Fruit fly (Drosophila melanogaster) whole organism, adult: ENCODE measurements around the gene CG42809.

ENCODE experiments used
- CG11617 ChIP-seq: fragments of 200-800 bp; sonication (Bioruptor generic); optimal IDR thresholded peaks from 2 replicates; lab custom pipeline; 2017; ENCODE audit warnings: mild to moderate bottlenecking, missing biosample characterization, missing genetic modification reagents, missing genetic modification characterization
- CG12768 ChIP-seq: fragments of 200-800 bp; sonication (Bioruptor generic); optimal IDR thresholded peaks from 2 replicates; lab custom pipeline; 2017; ENCODE audit warnings: missing biosample characterization, missing genetic modification characterization, mild to moderate bottlenecking, moderate library complexity, missing genetic modification reagents
- CG14711 ChIP-seq: fragments of 200-800 bp; sonication (Bioruptor generic); optimal IDR thresholded peaks from 2 replicates; lab custom pipeline; 2018; ENCODE audit warnings: missing biosample characterization, mild to moderate bottlenecking, missing genetic modification characterization, moderate library complexity
- CG1620 ChIP-seq: fragments of 200-800 bp; sonication (Bioruptor generic); optimal IDR thresholded peaks from 2 replicates; lab custom pipeline; 2016; ENCODE audit warnings: missing biosample characterization, missing genetic modification characterization
- CG33017 ChIP-seq: fragments of 200-800 bp; sonication (Bioruptor generic); optimal IDR thresholded peaks from 2 replicates; lab custom pipeline; 2018; ENCODE audit warnings: missing biosample characterization, mild to moderate bottlenecking, missing genetic modification characterization, moderate library complexity
- CG5204 ChIP-seq: fragments of 200-800 bp; sonication (Bioruptor generic); optimal IDR thresholded peaks from 2 replicates; lab custom pipeline; 2016; ENCODE audit warnings: missing biosample characterization, missing genetic modification characterization
- CG7045 ChIP-seq: fragments of 200-800 bp; sonication (Bioruptor generic); optimal IDR thresholded peaks from 2 replicates; lab custom pipeline; 2017; ENCODE audit warnings: missing biosample characterization, mild to moderate bottlenecking, missing genetic modification characterization
- CG7101 ChIP-seq: fragments of 200-800 bp; sonication (Bioruptor generic); optimal IDR thresholded peaks from 2 replicates; lab custom pipeline; 2018; ENCODE audit warnings: missing biosample characterization, mild to moderate bottlenecking, missing genetic modification characterization, moderate library complexity
- Clk ChIP-seq: fragments of 200-800 bp; sonication (Bioruptor generic); optimal IDR thresholded peaks from 2 replicates; lab custom pipeline; 2017; ENCODE audit warnings: missing biosample characterization, missing genetic modification characterization
- Crg-1 ChIP-seq: fragments of 200-800 bp; sonication (Bioruptor generic); optimal IDR thresholded peaks from 2 replicates; lab custom pipeline; 2016; ENCODE audit warnings: missing biosample characterization, missing genetic modification characterization
- Hr96 ChIP-seq: fragments of 200-800 bp; sonication (Bioruptor generic); optimal IDR thresholded peaks from 2 replicates; lab custom pipeline; 2016; ENCODE audit warnings: missing biosample characterization, missing genetic modification characterization
- Mnt ChIP-seq: fragments of 200-800 bp; sonication (Bioruptor generic); optimal IDR thresholded peaks from 2 replicates; lab custom pipeline; 2016; ENCODE audit warnings: missing biosample characterization, mild to moderate bottlenecking, missing genetic modification characterization
- cic ChIP-seq: fragments of 200-800 bp; sonication (Bioruptor generic); optimal IDR thresholded peaks from 2 replicates; lab custom pipeline; 2017; ENCODE audit warnings: missing biosample characterization, mild to moderate bottlenecking, missing genetic modification characterization, moderate library complexity
- cnc ChIP-seq, 2 experiments: fragments of >200 bp; optimal IDR thresholded peaks; 2 replicates each; lab custom pipeline; 2017
- kay ChIP-seq: fragments of 200-800 bp; sonication (Bioruptor generic); peaks from one replicate; lab custom pipeline; 2016; ENCODE audit warnings: missing biosample characterization, missing genetic modification characterization, borderline replicate concordance
- ovo ChIP-seq: fragments of 200-800 bp; sonication (Bioruptor generic); optimal IDR thresholded peaks from 2 replicates; lab custom pipeline; 2016; ENCODE audit warnings: missing biosample characterization, missing genetic modification characterization
- pad ChIP-seq: fragments of 200-800 bp; sonication (Bioruptor generic); optimal IDR thresholded peaks from 3 replicates; lab custom pipeline; 2017; ENCODE audit warnings: missing biosample characterization, missing genetic modification characterization, mild to moderate bottlenecking, moderate library complexity, missing genetic modification reagents
- tj ChIP-seq: fragments of 200-800 bp; sonication (Bioruptor generic); optimal IDR thresholded peaks from 3 replicates; lab custom pipeline; 2017; ENCODE audit warnings: missing biosample characterization, mild to moderate bottlenecking, missing genetic modification characterization, moderate library complexity
- toe ChIP-seq: fragments of 200-800 bp; sonication (Bioruptor generic); optimal IDR thresholded peaks from 2 replicates; lab custom pipeline; 2016; ENCODE audit warnings: missing biosample characterization, missing genetic modification characterization

CG42809 gene

DNA sequence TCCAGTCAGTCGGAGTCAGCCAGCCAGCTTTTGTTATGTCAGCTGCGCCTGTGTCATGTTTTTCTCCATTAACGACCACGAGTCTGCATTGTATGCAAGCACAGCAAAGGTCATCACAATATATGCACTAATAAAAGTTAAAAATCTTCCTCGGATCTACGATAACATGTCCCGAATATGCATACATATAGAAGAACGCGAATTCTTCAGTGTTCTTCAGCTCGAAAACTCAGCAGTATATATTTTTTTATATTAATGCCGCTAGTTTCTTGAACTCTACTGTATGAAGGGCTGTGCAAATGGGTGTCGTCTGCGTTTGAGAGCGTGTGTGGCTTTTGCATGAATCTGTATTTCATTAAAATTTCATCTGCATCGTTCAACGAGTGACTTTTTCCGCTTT, 25.0 kb downstream of the CG42809 start:
- TF ChIP-seq toe (GFP tag; lab: Kevin White, UChicago) (no peak), CG14711 (no peak), kay (GFP tag; lab: Kevin White, UChicago) (no peak), CG5204 (no peak), ovo (no peak), Crg-1 (GFP tag; lab: Kevin White, UChicago) (no peak), Clk (no peak), Hr96 (GFP tag; lab: Kevin White, UChicago) (no peak), cic (GFP tag; lab: Kevin White, UChicago) (no peak), CG33017 (tag; lab: Kevin White, UChicago) (no peak), Mnt (GFP tag; lab: Kevin White, UChicago) (no peak), cnc (optimal IDR thresholded peaks at IDR 0.05; lab: Kevin White, UChicago) (no peak), CG11617 (GFP tag; lab: Kevin White, UChicago) (no peak)

- TF ChIP-seq CG7101 (tag; lab: Kevin White, UChicago) (no peak), kay (GFP tag; lab: Kevin White, UChicago) (no peak), CG12768 (no peak), CG7045 (GFP tag; lab: Kevin White, UChicago) (no peak), cnc (optimal IDR thresholded peaks at IDR 0.05; lab: Kevin White, UChicago) (no peak), CG5204 (no peak), CG33017 (tag; lab: Kevin White, UChicago) (no peak), Crg-1 (GFP tag; lab: Kevin White, UChicago) (no peak), Hr96 (GFP tag; lab: Kevin White, UChicago) (no peak), Clk (no peak), cic (GFP tag; lab: Kevin White, UChicago) (no peak)
These were observed 40.6 kb downstream of the CG42809 start for dm6 chr2L:13497915-13498314.

DNA sequence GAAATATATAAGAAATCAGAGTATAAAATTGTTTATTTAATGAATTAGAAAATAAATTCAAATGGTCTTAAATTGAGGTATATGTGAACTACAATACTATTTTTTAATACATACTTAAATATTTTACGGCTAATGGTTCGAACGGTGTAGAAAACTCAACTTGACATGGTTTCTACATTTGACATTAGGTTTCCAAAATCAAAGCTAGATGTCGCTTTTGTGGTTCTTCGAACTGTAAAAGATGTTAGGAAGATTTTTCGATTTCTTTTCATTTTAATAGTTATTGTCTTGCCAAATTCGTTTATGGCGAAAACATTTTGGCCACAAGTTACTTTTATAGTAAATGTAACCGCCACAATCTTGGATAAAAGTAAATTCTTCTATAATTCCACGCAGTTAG, 43.1 kb downstream of the CG42809 start:
- TF ChIP-seq CG11617 (GFP tag; lab: Kevin White, UChicago) (no peak), CG1620 (GFP tag; lab: Kevin White, UChicago) (no peak), pad (GFP tag; lab: Kevin White, UChicago) (no peak), tj (GFP tag; lab: Kevin White, UChicago) (no peak), CG33017 (tag; lab: Kevin White, UChicago) (no peak), Crg-1 (GFP tag; lab: Kevin White, UChicago) (no peak), cnc (optimal IDR thresholded peaks at IDR 0.05; lab: Kevin White, UChicago) (no peak)
